Worm (Caenorhabditis elegans) whole organism, L3 larva: ENCODE data around the gene hrg-9.
A peak's percentile ranks its signal among the peaks of the same experiment; 100 is the strongest.

Experiments
- R02D3.7 ChIP-seq: fragments of 150-350 bp; optimal IDR thresholded peaks from 2 replicates; lab custom pipeline; 2014; ENCODE audit warnings: missing biosample characterization, missing genetic modification characterization
- ZK546.5 ChIP-seq: sonication (generic microtip); optimal IDR thresholded peaks from 2 replicates; lab custom pipeline; 2017; ENCODE audit warnings: missing biosample characterization, missing genetic modification characterization
- ama-1 ChIP-seq: fragments of 150-350 bp; optimal IDR thresholded peaks from 2 replicates; lab custom pipeline; 2018
- ceh-28 ChIP-seq: fragments of 150-350 bp; optimal IDR thresholded peaks from 2 replicates; lab custom pipeline; 2014; ENCODE audit warnings: missing biosample characterization, missing genetic modification reagents, missing genetic modification characterization
- ceh-82 ChIP-seq: fragments of 150-350 bp; optimal IDR thresholded peaks from 2 replicates; lab custom pipeline; 2014; ENCODE audit warnings: missing biosample characterization, missing genetic modification characterization
- daf-12 ChIP-seq: fragments of 150-350 bp; optimal IDR thresholded peaks from 2 replicates; lab custom pipeline; 2014; ENCODE audit warnings: missing biosample characterization, missing genetic modification reagents, missing genetic modification characterization
- egl-27 ChIP-seq: sonication (generic microtip); optimal IDR thresholded peaks from 4 replicates; lab custom pipeline; 2017; ENCODE audit warnings: missing biosample characterization, missing genetic modification reagents, missing genetic modification characterization
- egl-5 ChIP-seq: fragments of 150-350 bp; optimal IDR thresholded peaks from 2 replicates; lab custom pipeline; 2017; ENCODE audit warnings: missing biosample characterization, missing genetic modification reagents, missing genetic modification characterization, inconsistent platforms
- elt-1 ChIP-seq: fragments of 150-350 bp; optimal IDR thresholded peaks from 2 replicates; lab custom pipeline; 2014; ENCODE audit warnings: missing biosample characterization, missing genetic modification characterization
- elt-2 ChIP-seq: sonication (generic microtip); optimal IDR thresholded peaks from 2 replicates; lab custom pipeline; 2016; ENCODE audit warnings: missing genetic modification reagents, mild to moderate bottlenecking, missing genetic modification characterization, missing compliant biosample characterization
- elt-3 ChIP-seq, 3 experiments: fragments of 150-350 bp in 1 of 3; sonication (generic microtip) in 2 of 3; optimal IDR thresholded peaks; 2 replicates in 2 of 3; 4 replicates in 1 of 3; lab custom pipeline; 2014 to 2017; ENCODE audit warnings: missing biosample characterization in 3 of 3, missing genetic modification characterization in 3 of 3
- fkh-10 ChIP-seq: sonication (generic microtip); optimal IDR thresholded peaks from 2 replicates; lab custom pipeline; 2017; ENCODE audit warnings: missing biosample characterization, missing genetic modification reagents, missing genetic modification characterization
- fos-1 ChIP-seq: fragments of 150-350 bp; optimal IDR thresholded peaks from 2 replicates; lab custom pipeline; 2014; ENCODE audit warnings: missing biosample characterization, missing genetic modification characterization
- lin-15B ChIP-seq: fragments of 150-350 bp; optimal IDR thresholded peaks from 2 replicates; lab custom pipeline; 2014; ENCODE audit warnings: missing biosample characterization, missing genetic modification characterization
- lin-39 ChIP-seq: fragments of 150-350 bp; optimal IDR thresholded peaks from 2 replicates; lab custom pipeline; 2018; ENCODE audit warnings: missing biosample characterization, missing genetic modification reagents, missing genetic modification characterization
- mdl-1 ChIP-seq: fragments of 150-350 bp; optimal IDR thresholded peaks from 2 replicates; lab custom pipeline; 2014; ENCODE audit warnings: missing biosample characterization, missing genetic modification characterization
- mml-1 ChIP-seq: fragments of 150-350 bp; sonication (generic microtip); optimal IDR thresholded peaks from 3 replicates; lab custom pipeline; 2014; ENCODE audit warnings: missing biosample characterization, missing genetic modification characterization
- nhr-11 ChIP-seq: fragments of 150-350 bp; optimal IDR thresholded peaks from 2 replicates; lab custom pipeline; 2014; ENCODE audit warnings: missing biosample characterization, missing genetic modification characterization
- nhr-23 ChIP-seq: fragments of 150-350 bp; optimal IDR thresholded peaks from 2 replicates; lab custom pipeline; 2014; ENCODE audit warnings: missing biosample characterization, missing genetic modification reagents, missing genetic modification characterization
- nhr-25 ChIP-seq: sonication (generic microtip); optimal IDR thresholded peaks from 2 replicates; lab custom pipeline; 2017; ENCODE audit warnings: missing biosample characterization, missing genetic modification characterization
- nhr-28 ChIP-seq: fragments of 150-350 bp; optimal IDR thresholded peaks from 2 replicates; lab custom pipeline; 2014; ENCODE audit warnings: missing biosample characterization, missing genetic modification characterization
- nhr-43 ChIP-seq: sonication (generic microtip); optimal IDR thresholded peaks from 2 replicates; lab custom pipeline; 2016; ENCODE audit warnings: mild to moderate bottlenecking, missing genetic modification characterization, missing compliant biosample characterization; ENCODE audit not compliant: poor library complexity, severe bottlenecking
- nhr-67 ChIP-seq: fragments of 150-350 bp; optimal IDR thresholded peaks from 2 replicates; lab custom pipeline; 2014; ENCODE audit warnings: missing biosample characterization, missing genetic modification characterization
- nhr-76 ChIP-seq: fragments of 150-350 bp; sonication (generic microtip); optimal IDR thresholded peaks from 5 replicates; lab custom pipeline; 2014; ENCODE audit warnings: missing biosample characterization, missing genetic modification characterization
- nhr-77 ChIP-seq: fragments of 150-350 bp; optimal IDR thresholded peaks from 2 replicates; lab custom pipeline; 2014; ENCODE audit warnings: missing biosample characterization, missing genetic modification characterization
- pha-4 ChIP-seq: fragments of 150-350 bp; optimal IDR thresholded peaks from 2 replicates; lab custom pipeline; 2014; ENCODE audit warnings: missing biosample characterization, missing genetic modification reagents, missing genetic modification characterization
- pqm-1 ChIP-seq: fragments of 150-350 bp; optimal IDR thresholded peaks from 2 replicates; lab custom pipeline; 2017; ENCODE audit warnings: missing biosample characterization, missing genetic modification characterization, inconsistent platforms
- skn-1 ChIP-seq: fragments of 150-350 bp; optimal IDR thresholded peaks from 2 replicates; lab custom pipeline; 2014; ENCODE audit warnings: missing biosample characterization, missing genetic modification characterization
- tbx-2 ChIP-seq: sonication (generic microtip); optimal IDR thresholded peaks from 2 replicates; lab custom pipeline; 2016; ENCODE audit warnings: mild to moderate bottlenecking, missing genetic modification characterization, missing compliant biosample characterization
- unc-39 ChIP-seq: sonication (generic microtip); optimal IDR thresholded peaks from 4 replicates; lab custom pipeline; 2017; ENCODE audit warnings: missing biosample characterization, missing genetic modification characterization
- ztf-11 ChIP-seq: fragments of 150-350 bp; optimal IDR thresholded peaks from 2 replicates; lab custom pipeline; 2014; ENCODE audit warnings: missing biosample characterization, missing genetic modification characterization

hrg-9 gene

ce11 chrV:12967110-12967509 is 4.0 kb upstream of the hrg-9 start, which contains the start of gene R186.3:
R186.3 (minus strand) TSS chrV:12967210.
- no peak for TF ChIP-seq lin-15B (tag; lab: Kevin White, UChicago)
- TF ChIP-seq nhr-76 = no peak
- no peak for TF ChIP-seq nhr-25 (tag; lab: Kevin White, UChicago)
- TF ChIP-seq nhr-11 (tag; lab: Kevin White, UChicago) = no peak
- TF ChIP-seq pqm-1 (tag; lab: Kevin White, UChicago) = no peak
- no peak for TF ChIP-seq nhr-43 (tag; lab: Kevin White, UChicago)
- TF ChIP-seq fos-1 (tag; lab: Kevin White, UChicago) = no peak
- TF ChIP-seq mdl-1 (tag; lab: Kevin White, UChicago) = no peak
- TF ChIP-seq ceh-28 (tag; lab: Kevin White, UChicago) = no peak
- no peak for TF ChIP-seq daf-12
- TF ChIP-seq ztf-11 (tag; lab: Kevin White, UChicago) = no peak
- TF ChIP-seq nhr-67 = no peak
- no peak for TF ChIP-seq nhr-77 (tag; lab: Kevin White, UChicago)
- TF ChIP-seq tbx-2 (tag; lab: Kevin White, UChicago) = no peak
- TF ChIP-seq egl-5 = no peak
- no peak for TF ChIP-seq lin-39 (tag; lab: Kevin White, UChicago)
- no peak for TF ChIP-seq elt-2
- TF ChIP-seq skn-1 (tag; lab: Kevin White, UChicago) = no peak
- no peak for TF ChIP-seq nhr-23 (tag; lab: Kevin White, UChicago)

DNA sequence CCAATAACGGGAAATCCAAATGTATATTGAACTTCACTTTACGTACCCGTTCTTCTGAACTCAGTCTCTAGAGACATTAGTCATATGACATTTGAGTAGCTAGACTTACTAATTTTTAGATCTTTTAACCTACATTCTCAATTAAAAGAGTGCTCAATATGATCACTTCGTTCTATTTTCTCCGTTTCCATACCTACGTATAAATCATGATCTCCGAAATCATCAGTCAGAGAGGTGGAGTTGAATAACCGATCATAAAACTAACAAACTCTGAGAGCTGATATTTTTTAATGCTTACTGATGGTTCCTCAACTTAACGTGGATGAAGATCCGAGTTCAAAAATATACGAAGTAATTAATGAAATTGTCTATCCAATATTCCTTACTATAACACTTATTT is 933 bp upstream of the hrg-9 start, which contains the start of gene srd-35:
Gene srd-35 (plus strand): TSS at position 301 of the 400 bp plus-strand sequence.
- no peak for TF ChIP-seq nhr-23 (tag; lab: Kevin White, UChicago)
- no peak for TF ChIP-seq elt-3 (tag; optimal IDR thresholded peaks at IDR 0.05; lab: Kevin White, UChicago)
- TF ChIP-seq lin-39 (tag; lab: Kevin White, UChicago) = no peak
- no peak for TF ChIP-seq egl-5
- TF ChIP-seq mdl-1 (tag; lab: Kevin White, UChicago) = no peak
- TF ChIP-seq R02D3.7 (tag; lab: Kevin White, UChicago) = no peak
- no peak for TF ChIP-seq fos-1 (tag; lab: Kevin White, UChicago)
- TF ChIP-seq, all 47 proteins: peak for 0

DNA sequence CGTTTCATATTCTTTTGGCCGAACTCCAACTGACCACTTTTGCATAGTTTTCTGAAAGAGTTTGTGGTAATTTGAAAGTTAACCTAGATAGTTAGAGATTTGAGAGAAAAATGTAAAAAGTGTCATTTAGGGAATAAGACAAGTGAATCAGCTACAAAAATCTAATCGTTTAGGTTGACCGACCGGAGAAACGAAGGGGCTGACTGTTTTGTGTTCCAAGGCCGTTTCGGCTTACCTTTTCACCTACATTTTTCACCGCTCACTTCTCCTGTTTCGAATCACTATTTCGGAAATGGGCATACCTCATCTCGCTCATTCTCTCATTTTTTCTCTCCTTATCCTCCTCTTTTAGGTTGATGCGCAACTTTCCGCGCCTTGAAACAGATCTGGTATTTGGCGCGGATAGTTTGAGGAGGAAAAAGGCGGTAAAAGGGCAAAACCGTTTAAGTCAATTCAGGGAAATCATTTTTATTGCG is 2.0 kb downstream of the hrg-9 start, which contains the start of gene mpst-7:
Gene mpst-7 (minus strand): TSS at position 51 of the 476 bp plus-strand sequence.
- TF ChIP-seq daf-12 (no peak), nhr-23 (tag; lab: Kevin White, UChicago) (peak; percentile 21), nhr-67 (no peak), nhr-25 (tag; lab: Kevin White, UChicago) (peak; percentile 57), elt-1 (tag; lab: Kevin White, UChicago) (no peak)

- TF ChIP-seq mdl-1 (tag; lab: Kevin White, UChicago) (no peak), ceh-82 (tag; lab: Kevin White, UChicago) (no peak), nhr-28 (tag; lab: Kevin White, UChicago) (no peak), egl-5 (no peak), pha-4 (tag; lab: Kevin White, UChicago) (no peak), ama-1 (lab: Kevin White, UChicago) (no peak), tbx-2 (tag; lab: Kevin White, UChicago) (no peak), mml-1 (no peak), fos-1 (tag; lab: Kevin White, UChicago) (no peak), ceh-28 (tag; lab: Kevin White, UChicago) (no peak), nhr-23 (tag; lab: Kevin White, UChicago) (no peak), ZK546.5 (tag; lab: Kevin White, UChicago) (no peak), fkh-10 (GFP tag; lab: Kevin White, UChicago) (no peak), unc-39 (tag; lab: Kevin White, UChicago) (no peak), pqm-1 (tag; lab: Kevin White, UChicago) (no peak), egl-27 (no peak)
- TF ChIP-seq, all 47 proteins: peak for 0
These were observed 8.9 kb downstream of the hrg-9 start for ce11 chrV:12954261-12954660.

ce11 chrV:12953702-12954101 is 9.4 kb downstream of the hrg-9 start, which contains the start of gene eif-3.K:
eif-3.K (plus strand) TSS chrV:12954002.
- TF ChIP-seq nhr-23 (tag; lab: Kevin White, UChicago) (no peak), nhr-76 (no peak), pha-4 (tag; lab: Kevin White, UChicago) (no peak), elt-2 (no peak), nhr-11 (tag; lab: Kevin White, UChicago) (no peak)
